Worm (Caenorhabditis elegans) whole organism, late embryonic: Measurements from ENCODE around the gene clc-3.

Source experiments
- Y22D7AL.16 ChIP-seq: sonication (generic microtip); optimal IDR thresholded peaks from 2 replicates; lab custom pipeline; 2016; ENCODE audit warnings: missing genetic modification characterization, missing compliant biosample characterization
- ama-1 ChIP-seq: fragments of 150-350 bp; optimal IDR thresholded peaks from 2 replicates; lab custom pipeline; 2014
- ceh-14 ChIP-seq: sonication (generic microtip); optimal IDR thresholded peaks from 2 replicates; lab custom pipeline; 2016; ENCODE audit warnings: missing genotype, missing genetic modification characterization, missing compliant biosample characterization
- ceh-24 ChIP-seq: sonication (generic microtip); optimal IDR thresholded peaks from 2 replicates; lab custom pipeline; 2016; ENCODE audit warnings: mild to moderate bottlenecking, missing genetic modification characterization, missing compliant biosample characterization
- ceh-6 ChIP-seq: fragments of 200-800 bp; sonication (Bioruptor generic); optimal IDR thresholded peaks from 2 replicates; lab custom pipeline; 2018; ENCODE audit warnings: mild to moderate bottlenecking, missing genetic modification characterization, missing compliant biosample characterization
- dmd-4 ChIP-seq: sonication (generic microtip); optimal IDR thresholded peaks from 2 replicates; lab custom pipeline; 2016; ENCODE audit warnings: borderline replicate concordance, missing genetic modification characterization, missing compliant biosample characterization
- hlh-8 ChIP-seq: sonication (generic microtip); optimal IDR thresholded peaks from 2 replicates; lab custom pipeline; 2016; ENCODE audit warnings: missing genotype, missing genetic modification characterization, missing compliant biosample characterization
- lin-11 ChIP-seq: fragments of 200-800 bp; sonication (Bioruptor generic); optimal IDR thresholded peaks from 2 replicates; lab custom pipeline; 2018; ENCODE audit warnings: mild to moderate bottlenecking, missing genetic modification characterization, missing compliant biosample characterization
- nfya-1 ChIP-seq: sonication (generic microtip); optimal IDR thresholded peaks from 2 replicates; lab custom pipeline; 2017; ENCODE audit warnings: missing genetic modification characterization, mild to moderate bottlenecking, missing compliant biosample characterization, antibody characterized with exemption, moderate library complexity
- npax-4 ChIP-seq: sonication (generic microtip); optimal IDR thresholded peaks from 2 replicates; lab custom pipeline; 2016; ENCODE audit warnings: missing genetic modification characterization, missing compliant biosample characterization
- pha-2 ChIP-seq: sonication (generic microtip); optimal IDR thresholded peaks from 2 replicates; lab custom pipeline; 2017; ENCODE audit warnings: mild to moderate bottlenecking, missing genetic modification characterization, missing compliant biosample characterization
- pha-4 ChIP-seq: fragments of 150-350 bp; optimal IDR thresholded peaks from 2 replicates; lab custom pipeline; 2018; ENCODE audit warnings: missing biosample characterization, missing genetic modification reagents, missing genetic modification characterization
- sox-4 ChIP-seq: sonication (generic microtip); optimal IDR thresholded peaks from 2 replicates; lab custom pipeline; 2017; ENCODE audit warnings: mild to moderate bottlenecking, missing genetic modification characterization, inconsistent platforms, missing compliant biosample characterization

DNA sequence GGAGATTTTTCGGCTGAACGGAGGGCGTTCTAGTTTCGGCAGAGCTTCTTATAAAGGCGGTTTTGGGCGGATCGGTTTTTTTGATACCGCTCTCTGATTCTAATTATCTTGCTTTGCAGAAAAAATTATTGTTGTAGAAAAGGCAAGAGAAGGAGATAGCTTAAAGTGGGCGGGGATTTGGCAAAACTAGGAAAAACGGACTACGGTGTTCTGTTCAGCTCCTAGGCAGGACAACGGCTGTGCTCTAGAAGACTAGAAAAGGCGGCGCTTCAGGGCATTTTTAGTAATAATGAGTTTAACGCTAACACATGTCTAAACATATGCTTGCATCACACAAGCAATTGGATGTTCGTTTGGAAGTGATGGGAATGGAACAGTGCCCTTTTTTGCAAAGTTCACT is 44.5 kb upstream of the clc-3 start, which contains the start of gene C04F6.7:
- no peak for TF ChIP-seq pha-4 (tag; lab: Kevin White, UChicago)
- TF ChIP-seq sox-4 (tag; lab: Kevin White, UChicago) = no peak
- TF ChIP-seq pha-2 = no peak
- TF ChIP-seq Y22D7AL.16 (tag; lab: Kevin White, UChicago) = no peak
- no peak for TF ChIP-seq npax-4 (tag; lab: Kevin White, UChicago)
- no peak for TF ChIP-seq dmd-4 (tag; lab: Kevin White, UChicago)
- TF ChIP-seq ama-1 (lab: Kevin White, UChicago) = no peak
- TF ChIP-seq lin-11 = no peak
- no peak for TF ChIP-seq ceh-24 (tag; lab: Kevin White, UChicago)
- TF ChIP-seq ceh-6 (GFP tag; lab: Kevin White, UChicago) = no peak
- no peak for TF ChIP-seq nfya-1 (tag; lab: Kevin White, UChicago)
- no peak for TF ChIP-seq hlh-8 (tag; lab: Kevin White, UChicago)
- no peak for TF ChIP-seq ceh-14 (tag; lab: Kevin White, UChicago)
